Worm (Caenorhabditis elegans) whole organism, early embryonic: Measurements from ENCODE around the gene srsx-34.

Experiments used
- B0310.2 ChIP-seq: sonication (generic microtip); optimal IDR thresholded peaks from 2 replicates; lab custom pipeline; 2016; ENCODE audit warnings: mild to moderate bottlenecking, missing genetic modification characterization, missing compliant biosample characterization
- F13C5.2 ChIP-seq: sonication (generic microtip); optimal IDR thresholded peaks from 2 replicates; lab custom pipeline; 2017; ENCODE audit warnings: mild to moderate bottlenecking, missing genetic modification characterization, inconsistent platforms, missing compliant biosample characterization
- aly-1 ChIP-seq: sonication (generic microtip); optimal IDR thresholded peaks from 2 replicates; lab custom pipeline; 2016; ENCODE audit warnings: missing genetic modification characterization, missing compliant biosample characterization
- ama-1 ChIP-seq: fragments of 150-350 bp; optimal IDR thresholded peaks from 2 replicates; lab custom pipeline; 2014
- ceh-13 ChIP-seq: fragments of 200-800 bp; sonication (Bioruptor generic); optimal IDR thresholded peaks from 2 replicates; lab custom pipeline; 2018; ENCODE audit warnings: mild to moderate bottlenecking, missing genetic modification characterization, missing compliant biosample characterization
- ceh-36 ChIP-seq: sonication (generic microtip); optimal IDR thresholded peaks from 2 replicates; lab custom pipeline; 2016; ENCODE audit warnings: missing genetic modification characterization, inconsistent platforms, missing compliant biosample characterization
- ets-7 ChIP-seq: sonication (generic microtip); optimal IDR thresholded peaks from 2 replicates; lab custom pipeline; 2016; ENCODE audit warnings: missing genotype, missing genetic modification characterization, missing compliant biosample characterization
- flt-1 ChIP-seq: fragments of 200-800 bp; sonication (Bioruptor generic); IDR thresholded peaks from 2 replicates; pipeline ENCODE4 v1.3.6; 2022; ENCODE audit warnings: missing genetic modification characterization, missing compliant biosample characterization
- hmbx-1 ChIP-seq: sonication (generic microtip); optimal IDR thresholded peaks from 2 replicates; lab custom pipeline; 2016; ENCODE audit warnings: mild to moderate bottlenecking, missing genetic modification characterization, missing compliant biosample characterization
- hmg-4 ChIP-seq: fragments of 200-800 bp; sonication (Bioruptor generic); optimal IDR thresholded peaks from 2 replicates; lab custom pipeline; 2018; ENCODE audit warnings: mild to moderate bottlenecking, missing genetic modification characterization, missing compliant biosample characterization
- hnd-1 ChIP-seq: sonication (generic microtip); optimal IDR thresholded peaks from 2 replicates; lab custom pipeline; 2016; ENCODE audit warnings: missing genetic modification characterization, missing compliant biosample characterization
- pes-1 ChIP-seq: fragments of 200-800 bp; sonication (Bioruptor generic); IDR thresholded peaks from 2 replicates; pipeline ENCODE4 v1.3.6; 2022; ENCODE audit warnings: missing genetic modification reagents, missing genetic modification characterization, missing compliant biosample characterization
- scrt-1 ChIP-seq: fragments of 200-800 bp; sonication (Bioruptor generic); IDR thresholded peaks from 2 replicates; pipeline ENCODE4 v1.3.6; 2022; ENCODE audit warnings: missing genetic modification characterization, missing compliant biosample characterization
- sea-1 ChIP-seq: fragments of 200-800 bp; sonication (Bioruptor generic); conservative IDR thresholded peaks from 2 replicates; pipeline ENCODE4 v1.3.6; 2022; ENCODE audit warnings: missing genetic modification characterization, missing compliant biosample characterization
- tbx-11 ChIP-seq: fragments of 200-800 bp; sonication (Bioruptor generic); IDR thresholded peaks from 2 replicates; pipeline ENCODE4 v1.3.6; 2022; ENCODE audit warnings: missing genetic modification characterization, missing compliant biosample characterization
- tbx-37 ChIP-seq: fragments of 200-800 bp; sonication (Bioruptor generic); conservative IDR thresholded peaks from 2 replicates; pipeline ENCODE4 v1.3.6; 2022; ENCODE audit warnings: missing genetic modification reagents, missing genetic modification characterization, missing compliant biosample characterization
- tra-4 ChIP-seq: sonication (generic microtip); optimal IDR thresholded peaks from 2 replicates; lab custom pipeline; 2017; ENCODE audit warnings: missing genetic modification characterization, missing compliant biosample characterization

Gene srsx-34

ce11 chrV:9053235-9053634, 17.4 kb downstream of the srsx-34 start:
- no peak for TF ChIP-seq ceh-13
- TF ChIP-seq hmbx-1 (tag; lab: Kevin White, UChicago) = no peak
- TF ChIP-seq ama-1 (lab: Kevin White, UChicago) = no peak
- no peak for TF ChIP-seq hnd-1 (tag; lab: Kevin White, UChicago)
- TF ChIP-seq tra-4 (tag; lab: Kevin White, UChicago) = no peak
- TF ChIP-seq ceh-36 (tag; lab: Kevin White, UChicago) = no peak
- no peak for TF ChIP-seq B0310.2 (tag; lab: Kevin White, UChicago)
- no peak for TF ChIP-seq scrt-1 (GFP tag; lab: Robert Waterston, UW)

- TF ChIP-seq tbx-37 (GFP tag; lab: Robert Waterston, UW) (no peak), hmbx-1 (tag; lab: Kevin White, UChicago) (no peak), ets-7 (tag; lab: Kevin White, UChicago) (no peak), hmg-4 (GFP tag; lab: Kevin White, UChicago) (no peak), sea-1 (GFP tag; lab: Robert Waterston, UW) (no peak), ama-1 (lab: Kevin White, UChicago) (no peak), tra-4 (tag; lab: Kevin White, UChicago) (no peak), hnd-1 (tag; lab: Kevin White, UChicago) (no peak), B0310.2 (tag; lab: Kevin White, UChicago) (no peak), ceh-13 (no peak), pes-1 (GFP tag; lab: Robert Waterston, UW) (no peak), ceh-36 (tag; lab: Kevin White, UChicago) (no peak), scrt-1 (GFP tag; lab: Robert Waterston, UW) (no peak), flt-1 (GFP tag; lab: Robert Waterston, UW) (no peak), tbx-11 (no peak), F13C5.2 (tag; lab: Kevin White, UChicago) (no peak), aly-1 (tag; lab: Kevin White, UChicago) (no peak)
Observed at ce11 chrV:9053969-9054368, 18.2 kb downstream of the srsx-34 start, which contains the start of gene C25E10.8. C25E10.8 (minus strand) TSS chrV:9054069.

ce11 chrV:9054771-9055170, 19.0 kb downstream of the srsx-34 start, which contains the start of gene swm-1:
swm-1 (minus strand) TSS chrV:9054871.
- TF ChIP-seq tbx-37 (GFP tag; lab: Robert Waterston, UW) = no peak
- no peak for TF ChIP-seq scrt-1 (GFP tag; lab: Robert Waterston, UW)
- TF ChIP-seq ets-7 (tag; lab: Kevin White, UChicago) = no peak
- TF ChIP-seq ceh-36 (tag; lab: Kevin White, UChicago) = no peak
- no peak for TF ChIP-seq B0310.2 (tag; lab: Kevin White, UChicago)
- no peak for TF ChIP-seq sea-1 (GFP tag; lab: Robert Waterston, UW)
- TF ChIP-seq aly-1 (tag; lab: Kevin White, UChicago) = no peak
- TF ChIP-seq hmg-4 (GFP tag; lab: Kevin White, UChicago) = no peak
- no peak for TF ChIP-seq ceh-13

ce11 chrV:9055644-9056043, 19.9 kb downstream of the srsx-34 start:
- TF ChIP-seq scrt-1 (GFP tag; lab: Robert Waterston, UW) (no peak), tbx-37 (GFP tag; lab: Robert Waterston, UW) (no peak), ama-1 (lab: Kevin White, UChicago) (no peak), hnd-1 (tag; lab: Kevin White, UChicago) (no peak), tbx-11 (no peak), sea-1 (GFP tag; lab: Robert Waterston, UW) (no peak), B0310.2 (tag; lab: Kevin White, UChicago) (no peak), hmg-4 (GFP tag; lab: Kevin White, UChicago) (no peak), F13C5.2 (tag; lab: Kevin White, UChicago) (no peak), ceh-13 (no peak)

ce11 chrV:9056253-9056652, 20.5 kb downstream of the srsx-34 start, which contains the start of gene C25E10.10:
C25E10.10 (minus strand) TSS chrV:9056353.
- no peak for TF ChIP-seq ceh-36 (tag; lab: Kevin White, UChicago)
- TF ChIP-seq flt-1 (GFP tag; lab: Robert Waterston, UW) = no peak
- no peak for TF ChIP-seq hnd-1 (tag; lab: Kevin White, UChicago)
- no peak for TF ChIP-seq scrt-1 (GFP tag; lab: Robert Waterston, UW)
- TF ChIP-seq pes-1 (GFP tag; lab: Robert Waterston, UW) = no peak
- no peak for TF ChIP-seq hmbx-1 (tag; lab: Kevin White, UChicago)
- no peak for TF ChIP-seq ets-7 (tag; lab: Kevin White, UChicago)
- TF ChIP-seq tbx-11 = no peak
- TF ChIP-seq hmg-4 (GFP tag; lab: Kevin White, UChicago) = no peak
- no peak for TF ChIP-seq tbx-37 (GFP tag; lab: Robert Waterston, UW)
- no peak for TF ChIP-seq ceh-13

- TF ChIP-seq ceh-13 = no peak
- TF ChIP-seq B0310.2 (tag; lab: Kevin White, UChicago) = no peak
Observed at ce11 chrV:9058627-9059026, 22.8 kb downstream of the srsx-34 start, which contains the start of gene C25E10.11. C25E10.11 (minus strand) TSS chrV:9058727.

ce11 chrV:9059468-9059867, 23.7 kb downstream of the srsx-34 start, which contains the start of the genes C25E10.16 and C25E10.13:
C25E10.16 (minus strand) TSS chrV:9059568.
C25E10.13 (plus strand) TSS chrV:9059723.
- no peak for TF ChIP-seq aly-1 (tag; lab: Kevin White, UChicago)
- no peak for TF ChIP-seq tbx-11
- TF ChIP-seq ceh-13 = no peak
- no peak for TF ChIP-seq F13C5.2 (tag; lab: Kevin White, UChicago)
- TF ChIP-seq ceh-36 (tag; lab: Kevin White, UChicago) = no peak
- TF ChIP-seq B0310.2 (tag; lab: Kevin White, UChicago) = no peak
- TF ChIP-seq hmg-4 (GFP tag; lab: Kevin White, UChicago) = no peak
- TF ChIP-seq tbx-37 (GFP tag; lab: Robert Waterston, UW) = no peak
- no peak for TF ChIP-seq ets-7 (tag; lab: Kevin White, UChicago)
- no peak for TF ChIP-seq hnd-1 (tag; lab: Kevin White, UChicago)
- TF ChIP-seq flt-1 (GFP tag; lab: Robert Waterston, UW) = no peak
- TF ChIP-seq scrt-1 (GFP tag; lab: Robert Waterston, UW) = no peak
- TF ChIP-seq sea-1 (GFP tag; lab: Robert Waterston, UW) = no peak
- no peak for TF ChIP-seq tra-4 (tag; lab: Kevin White, UChicago)
